Worm (Caenorhabditis elegans) whole organism, early embryonic: Measurements from ENCODE around the gene gei-3.

ENCODE experiments used
- B0310.2 ChIP-seq: sonication (generic microtip); optimal IDR thresholded peaks from 2 replicates; lab custom pipeline; 2016; ENCODE audit warnings: mild to moderate bottlenecking, missing genetic modification characterization, missing compliant biosample characterization
- ama-1 ChIP-seq: fragments of 150-350 bp; optimal IDR thresholded peaks from 2 replicates; lab custom pipeline; 2014
- ceh-13 ChIP-seq: fragments of 200-800 bp; sonication (Bioruptor generic); optimal IDR thresholded peaks from 2 replicates; lab custom pipeline; 2018; ENCODE audit warnings: mild to moderate bottlenecking, missing genetic modification characterization, missing compliant biosample characterization
- ceh-36 ChIP-seq: sonication (generic microtip); optimal IDR thresholded peaks from 2 replicates; lab custom pipeline; 2016; ENCODE audit warnings: missing genetic modification characterization, inconsistent platforms, missing compliant biosample characterization
- flt-1 ChIP-seq: fragments of 200-800 bp; sonication (Bioruptor generic); IDR thresholded peaks from 2 replicates; pipeline ENCODE4 v1.3.6; 2022; ENCODE audit warnings: missing genetic modification characterization, missing compliant biosample characterization
- hmbx-1 ChIP-seq: sonication (generic microtip); optimal IDR thresholded peaks from 2 replicates; lab custom pipeline; 2016; ENCODE audit warnings: mild to moderate bottlenecking, missing genetic modification characterization, missing compliant biosample characterization
- scrt-1 ChIP-seq: fragments of 200-800 bp; sonication (Bioruptor generic); IDR thresholded peaks from 2 replicates; pipeline ENCODE4 v1.3.6; 2022; ENCODE audit warnings: missing genetic modification characterization, missing compliant biosample characterization
- tbx-37 ChIP-seq: fragments of 200-800 bp; sonication (Bioruptor generic); conservative IDR thresholded peaks from 2 replicates; pipeline ENCODE4 v1.3.6; 2022; ENCODE audit warnings: missing genetic modification reagents, missing genetic modification characterization, missing compliant biosample characterization

ce11 chrX:12827741-12828408, 14.4 kb upstream of the gei-3 start:
- TF ChIP-seq hmbx-1 (no peak), flt-1 (GFP tag; lab: Robert Waterston, UW) (no peak), tbx-37 (GFP tag; lab: Robert Waterston, UW) (no peak), scrt-1 (GFP tag; lab: Robert Waterston, UW) (no peak), ceh-13 (GFP tag; lab: Kevin White, UChicago) (no peak), B0310.2 (tag; lab: Kevin White, UChicago) (no peak), ama-1 (lab: Kevin White, UChicago) (no peak), ceh-36 (tag; lab: Kevin White, UChicago) (no peak)
